Fruit fly (Drosophila melanogaster): Measurements from ENCODE around the gene CycB3.

Gene CycB3

DNA sequence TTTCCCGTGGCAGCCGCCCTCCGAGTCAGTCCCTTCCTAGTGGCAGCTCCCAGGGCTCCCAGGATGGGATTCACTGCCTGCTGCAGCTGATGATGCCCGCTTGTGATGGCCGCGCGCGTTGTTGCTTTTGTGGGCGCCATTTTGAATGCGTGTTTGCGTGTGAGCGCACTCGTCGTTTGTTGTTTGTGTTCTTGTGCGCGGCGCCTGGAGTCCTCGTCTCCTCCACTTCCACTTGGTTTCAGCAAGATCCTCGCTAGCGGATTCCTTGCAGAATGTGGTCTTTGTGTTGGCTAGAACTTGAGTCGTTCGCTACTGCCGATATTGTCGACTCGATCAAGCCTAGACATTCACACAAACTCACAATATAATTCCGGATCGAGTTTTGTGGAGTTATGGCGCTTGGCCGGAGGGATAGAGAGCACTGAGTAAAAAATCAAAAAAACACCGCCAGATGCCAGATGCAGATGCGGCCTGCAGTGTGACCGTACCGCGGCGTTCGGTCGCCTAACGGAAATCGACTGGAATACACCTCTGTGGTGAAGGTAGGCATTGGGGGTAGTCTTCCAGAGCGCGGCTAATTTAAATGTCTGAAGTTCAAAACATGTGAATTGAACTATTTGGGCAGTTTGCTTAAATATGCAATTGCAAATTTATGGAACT, at the start of gene CycB3:
Gene CycB3 (minus strand): TSS at position 428 of the 660 bp plus-strand sequence.
- no peak for TF ChIP-seq psq (optimal IDR thresholded peaks at IDR 0.05)
- no peak for TF ChIP-seq pan (optimal IDR thresholded peaks at IDR 0.05)
- no peak for TF ChIP-seq CG8478 (optimal IDR thresholded peaks at IDR 0.05)
- TF ChIP-seq usp (GFP tag; optimal IDR thresholded peaks at IDR 0.05), result no peak
- no peak for TF ChIP-seq Dll (optimal IDR thresholded peaks at IDR 0.05)
- TF ChIP-seq EcR (GFP tag; optimal IDR thresholded peaks at IDR 0.05), result no peak

DNA sequence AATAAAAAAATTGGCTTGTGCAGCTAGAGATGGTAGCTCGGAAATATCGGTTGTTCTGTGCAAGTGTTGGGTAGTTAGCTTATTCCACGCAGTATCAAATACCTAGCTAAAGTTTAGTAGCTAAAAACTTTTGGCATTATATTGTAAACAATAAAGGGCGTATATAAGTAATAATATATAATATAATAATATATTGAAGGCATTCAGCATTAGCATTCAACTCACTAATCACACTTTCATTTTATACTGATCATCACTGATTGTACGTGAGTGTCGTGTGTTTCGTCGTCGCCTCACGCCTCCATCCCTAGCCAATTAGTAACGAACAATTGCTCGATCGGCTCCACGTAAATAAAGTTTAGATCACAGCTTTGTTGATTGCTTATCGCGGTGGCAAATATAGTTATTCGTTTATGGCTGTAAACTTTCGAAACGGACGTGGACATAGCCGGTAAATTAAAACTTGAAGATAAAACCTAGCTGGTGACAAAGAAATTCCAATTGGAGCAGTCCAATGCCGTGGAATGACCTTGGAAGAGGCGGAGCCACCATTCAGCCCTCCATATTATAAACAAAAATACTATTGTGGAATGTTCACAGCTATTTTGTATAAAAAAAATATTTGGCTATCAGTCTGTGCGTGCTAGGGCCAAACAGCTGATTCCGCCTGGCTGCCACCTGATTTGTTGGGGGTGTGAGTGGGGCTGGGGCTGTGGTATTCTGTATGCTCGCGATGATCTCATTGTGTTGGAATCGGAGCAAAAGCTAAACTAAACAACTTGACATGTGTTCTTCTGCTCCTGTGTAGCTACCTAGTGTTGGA, 47.4 kb upstream of the CycB3 start, which contains the start of the genes PIG-S, sud1 and CG11168:
Gene PIG-S (minus strand): TSS at position 51 of the 823 bp plus-strand sequence.
Gene sud1 (minus strand): TSS at position 51 of the 823 bp plus-strand sequence.
Gene CG11168 (plus strand): TSS at position 293 of the 823 bp plus-strand sequence.
- TF ChIP-seq psq (optimal IDR thresholded peaks at IDR 0.05), result no peak
- no peak for TF ChIP-seq pan (optimal IDR thresholded peaks at IDR 0.05)
- TF ChIP-seq EcR (GFP tag; optimal IDR thresholded peaks at IDR 0.05), result no peak
- no peak for TF ChIP-seq Dll (optimal IDR thresholded peaks at IDR 0.05)
- no peak for TF ChIP-seq usp (GFP tag; optimal IDR thresholded peaks at IDR 0.05)
- no peak for TF ChIP-seq CG8478 (optimal IDR thresholded peaks at IDR 0.05)

- TF ChIP-seq psq (optimal IDR thresholded peaks at IDR 0.05), result no peak
- no peak for TF ChIP-seq usp (GFP tag; optimal IDR thresholded peaks at IDR 0.05)
- TF ChIP-seq pan (optimal IDR thresholded peaks at IDR 0.05), result no peak
- no peak for TF ChIP-seq CG8478 (optimal IDR thresholded peaks at IDR 0.05)
- no peak for TF ChIP-seq Dll (optimal IDR thresholded peaks at IDR 0.05)
- TF ChIP-seq EcR (GFP tag; optimal IDR thresholded peaks at IDR 0.05), result no peak
Observed at dm6 chr3R:24914864-24915263, 44.2 kb upstream of the CycB3 start.

DNA sequence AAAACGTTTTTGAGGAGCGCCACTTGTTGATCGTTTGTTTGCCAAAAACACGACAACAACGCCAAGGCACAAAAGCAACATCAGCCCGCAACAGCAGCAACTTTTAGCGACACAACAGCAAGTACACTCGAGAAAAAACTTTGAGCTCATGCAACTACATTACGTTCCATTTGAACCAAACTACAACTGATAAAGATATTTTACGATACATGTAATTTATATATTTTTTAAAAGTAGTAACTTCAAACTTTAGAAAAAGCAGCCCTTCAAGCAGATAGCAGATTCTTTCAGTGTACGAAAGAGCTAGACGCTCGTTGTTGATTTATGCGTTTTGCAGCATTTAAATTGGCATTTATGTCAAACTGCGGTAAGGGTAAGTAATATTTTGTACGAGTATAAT, 39.5 kb upstream of the CycB3 start:
- TF ChIP-seq pan (optimal IDR thresholded peaks at IDR 0.05), result no peak
- no peak for TF ChIP-seq psq (optimal IDR thresholded peaks at IDR 0.05)
- no peak for TF ChIP-seq usp (GFP tag; optimal IDR thresholded peaks at IDR 0.05)
- no peak for TF ChIP-seq EcR (GFP tag; optimal IDR thresholded peaks at IDR 0.05)
- TF ChIP-seq Dll (optimal IDR thresholded peaks at IDR 0.05), result no peak
- TF ChIP-seq CG8478 (optimal IDR thresholded peaks at IDR 0.05), result no peak

dm6 chr3R:24908034-24908433, 37.4 kb upstream of the CycB3 start:
- no peak for TF ChIP-seq CG8478 (optimal IDR thresholded peaks at IDR 0.05)
- no peak for TF ChIP-seq usp (GFP tag; optimal IDR thresholded peaks at IDR 0.05)
- no peak for TF ChIP-seq Dll (optimal IDR thresholded peaks at IDR 0.05)
- TF ChIP-seq EcR (GFP tag; optimal IDR thresholded peaks at IDR 0.05), result no peak
- no peak for TF ChIP-seq pan (optimal IDR thresholded peaks at IDR 0.05)
- TF ChIP-seq psq (optimal IDR thresholded peaks at IDR 0.05), result no peak

DNA sequence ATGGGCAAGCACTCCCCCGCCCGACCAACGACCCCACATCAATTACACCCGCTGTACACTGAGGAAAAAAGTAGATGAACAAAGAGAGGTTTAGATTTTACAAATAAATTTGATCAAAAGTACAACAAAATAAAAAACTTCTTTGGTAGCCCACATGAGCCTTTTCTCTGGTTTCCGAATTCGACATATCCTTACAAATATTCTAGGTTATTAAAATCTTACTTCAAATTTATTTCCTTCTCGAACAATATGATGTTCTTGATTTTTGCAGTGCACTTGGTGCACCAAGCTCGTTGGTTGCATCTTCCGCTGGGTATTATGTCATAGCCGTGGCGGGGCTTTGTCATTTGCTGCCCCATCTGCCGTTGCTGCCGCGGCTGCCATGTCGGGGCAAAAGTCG, 36.0 kb upstream of the CycB3 start:
- TF ChIP-seq usp (GFP tag; optimal IDR thresholded peaks at IDR 0.05) (no peak), Dll (optimal IDR thresholded peaks at IDR 0.05) (no peak), psq (optimal IDR thresholded peaks at IDR 0.05) (no peak), pan (optimal IDR thresholded peaks at IDR 0.05) (no peak), CG8478 (optimal IDR thresholded peaks at IDR 0.05) (no peak), EcR (GFP tag; optimal IDR thresholded peaks at IDR 0.05) (no peak)

dm6 chr3R:24905959-24906634, 35.5 kb upstream of the CycB3 start, which contains the start of gene CG13643:
TSS of gene CG13643 (minus strand) at chr3R:24906004.
- TF ChIP-seq pan (optimal IDR thresholded peaks at IDR 0.05) (no peak), CG8478 (optimal IDR thresholded peaks at IDR 0.05) (no peak), EcR (GFP tag; optimal IDR thresholded peaks at IDR 0.05) (no peak), Dll (optimal IDR thresholded peaks at IDR 0.05) (no peak), psq (optimal IDR thresholded peaks at IDR 0.05) (no peak), usp (GFP tag; optimal IDR thresholded peaks at IDR 0.05) (no peak)

DNA sequence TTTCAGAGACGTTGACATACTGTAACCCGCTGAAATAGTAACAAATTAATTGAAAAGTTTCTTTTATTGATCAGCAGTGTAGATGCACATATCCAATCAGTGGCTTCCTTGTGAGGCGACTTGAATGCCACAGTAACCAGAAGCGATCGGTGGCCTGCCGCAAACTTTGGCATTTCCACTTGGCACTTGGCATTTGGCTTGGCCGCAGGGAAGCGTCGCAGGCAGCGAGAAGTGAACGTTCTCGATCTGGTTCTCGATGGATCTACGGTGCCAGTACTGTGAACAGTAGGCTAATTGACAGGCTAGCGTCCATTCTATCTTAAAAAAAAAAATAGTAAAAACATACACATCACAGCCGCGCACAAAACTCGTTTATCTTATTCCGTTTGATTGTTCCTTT, 30.2 kb upstream of the CycB3 start, which contains the start of gene CG10845:
Gene CG10845 (plus strand): TSS at position 301 of the 400 bp plus-strand sequence.
- TF ChIP-seq EcR (GFP tag; optimal IDR thresholded peaks at IDR 0.05) (no peak), pan (optimal IDR thresholded peaks at IDR 0.05) (no peak), CG8478 (optimal IDR thresholded peaks at IDR 0.05) (no peak)

dm6 chr3R:24894419-24895206, 24.0 kb upstream of the CycB3 start, which contains the start of the genes CG31121 and CG11069:
TSS of gene CG31121 (minus strand) at chr3R:24894605.
TSS of gene CG11069 (plus strand) at chr3R:24894742.
- no peak for TF ChIP-seq pan (optimal IDR thresholded peaks at IDR 0.05)
- no peak for TF ChIP-seq CG8478 (optimal IDR thresholded peaks at IDR 0.05)
- TF ChIP-seq psq (optimal IDR thresholded peaks at IDR 0.05), result no peak
- no peak for TF ChIP-seq EcR (GFP tag; optimal IDR thresholded peaks at IDR 0.05)
- TF ChIP-seq Dll (optimal IDR thresholded peaks at IDR 0.05), result no peak
- TF ChIP-seq usp (GFP tag; optimal IDR thresholded peaks at IDR 0.05), result no peak

dm6 chr3R:24893320-24893955, 22.8 kb upstream of the CycB3 start:
- no peak for TF ChIP-seq usp (GFP tag; optimal IDR thresholded peaks at IDR 0.05)
- TF ChIP-seq EcR (GFP tag; optimal IDR thresholded peaks at IDR 0.05), result peak in 1 of 2 experiments; percentile 86
